Fruit fly (Drosophila melanogaster) whole organism, prepupa: ENCODE results near the gene U2af38.

Experiments
- Blimp-1 ChIP-seq: fragments of 200-800 bp; sonication (Bioruptor generic); optimal IDR thresholded peaks from 3 replicates; lab custom pipeline; 2017; ENCODE audit warnings: missing biosample characterization, missing genetic modification characterization, mild to moderate bottlenecking, moderate library complexity, missing genetic modification reagents
- CG10631 ChIP-seq: fragments of 200-800 bp; sonication (Bioruptor generic); optimal IDR thresholded peaks from 2 replicates; lab custom pipeline; 2016; ENCODE audit warnings: missing biosample characterization, missing genetic modification characterization
- CG6163 ChIP-seq: fragments of 200-800 bp; sonication (Bioruptor generic); IDR thresholded peaks from 3 replicates; pipeline ENCODE4 v1.3.6; 2022; ENCODE audit warnings: missing biosample characterization, missing genetic modification characterization
- CG6792 ChIP-seq: fragments of 200-800 bp; sonication (Bioruptor generic); optimal IDR thresholded peaks from 3 replicates; lab custom pipeline; 2016; ENCODE audit warnings: missing biosample characterization, missing genetic modification characterization
- CG6808 ChIP-seq: fragments of 200-800 bp; sonication (Bioruptor generic); optimal IDR thresholded peaks from 3 replicates; lab custom pipeline; 2017; ENCODE audit warnings: missing biosample characterization, missing genetic modification characterization, mild to moderate bottlenecking, moderate library complexity, missing genetic modification reagents
- CG7368 ChIP-seq: fragments of 200-800 bp; sonication (Bioruptor generic); optimal IDR thresholded peaks from 3 replicates; lab custom pipeline; 2016; ENCODE audit warnings: missing biosample characterization, missing genetic modification characterization
- CG8319 ChIP-seq: fragments of 200-800 bp; sonication (Bioruptor generic); optimal IDR thresholded peaks from 3 replicates; lab custom pipeline; 2016; ENCODE audit warnings: missing biosample characterization, missing genetic modification characterization
- CG9139 ChIP-seq: fragments of 200-800 bp; sonication (Bioruptor generic); optimal IDR thresholded peaks from 3 replicates; lab custom pipeline; 2017; ENCODE audit warnings: missing biosample characterization, mild to moderate bottlenecking, missing genetic modification characterization
- Eip93F ChIP-seq: fragments of 200-800 bp; sonication (Bioruptor generic); optimal IDR thresholded peaks from 2 replicates; lab custom pipeline; 2016; ENCODE audit warnings: missing biosample characterization, mild to moderate bottlenecking, missing genetic modification characterization
- Gug ChIP-seq: fragments of 200-800 bp; sonication (Bioruptor generic); IDR thresholded peaks from 2 replicates; pipeline ENCODE4 v1.3.6; 2022; ENCODE audit warnings: missing biosample characterization, missing genetic modification characterization
- acj6 ChIP-seq: fragments of 200-800 bp; sonication (Bioruptor generic); optimal IDR thresholded peaks from 3 replicates; lab custom pipeline; 2016; ENCODE audit warnings: missing biosample characterization, missing genetic modification characterization
- fd59A ChIP-seq: fragments of 200-800 bp; sonication (Bioruptor generic); optimal IDR thresholded peaks from 2 replicates; lab custom pipeline; 2017; ENCODE audit warnings: missing biosample characterization, mild to moderate bottlenecking, missing genetic modification characterization, missing genetic modification reagents
- fd85E ChIP-seq: fragments of 200-800 bp; sonication (Bioruptor generic); optimal IDR thresholded peaks from 3 replicates; lab custom pipeline; 2016; ENCODE audit warnings: missing biosample characterization, missing genetic modification characterization
- pdm3 ChIP-seq: fragments of 200-800 bp; sonication (Bioruptor generic); optimal IDR thresholded peaks from 3 replicates; lab custom pipeline; 2016; ENCODE audit warnings: missing biosample characterization, missing genetic modification characterization

dm6 chr2L:300006-300405, 5.5 kb upstream of the U2af38 start:
- TF ChIP-seq pdm3 (GFP tag; lab: Kevin White, UChicago) (no peak), CG6163 (GFP tag; lab: Robert Waterston, UW) (no peak), CG10631 (no peak), CG6792 (GFP tag; lab: Kevin White, UChicago) (no peak), Blimp-1 (GFP tag; lab: Kevin White, UChicago) (no peak), fd85E (GFP tag; lab: Kevin White, UChicago) (no peak), CG9139 (GFP tag; lab: Kevin White, UChicago) (no peak), CG6808 (no peak), Eip93F (no peak), CG8319 (GFP tag; lab: Kevin White, UChicago) (no peak), CG7368 (GFP tag; lab: Kevin White, UChicago) (no peak), fd59A (no peak), acj6 (GFP tag; lab: Kevin White, UChicago) (no peak), Gug (no peak)
